Fruit fly (Drosophila melanogaster): Measurements from ENCODE around the gene Hs3st-B.
A peak's percentile ranks its signal among the peaks of the same experiment; 100 is the strongest.

Gene Hs3st-B

dm6 chrX:19261528-19262102 lies 13.2 kb downstream of the Hs3st-B start, which contains the start of gene Vav (continued):
- no peak for TF ChIP-seq CG7928 (GFP tag; optimal IDR thresholded peaks at IDR 0.05)
- peak; percentile 17 for TF ChIP-seq caup (GFP tag; optimal IDR thresholded peaks at IDR 0.05; ENCODE audit: severe bottlenecking)
- TF ChIP-seq CG2712 (tag; optimal IDR thresholded peaks at IDR 0.05), result no peak
- peak; percentile 50 for TF ChIP-seq CG13287 (GFP tag; IDR thresholded peaks at IDR 0.05; ENCODE audit: partially characterized antibody)
- no peak for TF ChIP-seq HLH54F (GFP tag; optimal IDR thresholded peaks at IDR 0.05)
- peak; percentile 40; the same call in 1 of the 2 replicates for TF ChIP-seq ato (GFP tag; IDR thresholded peaks at IDR 0.05; ENCODE audit: partially characterized antibody)
- peak; percentile 36 for TF ChIP-seq BEAF-32 (GFP tag; optimal IDR thresholded peaks at IDR 0.05)
- peak; percentile 10 for TF ChIP-seq Sry-δ (GFP tag; optimal IDR thresholded peaks at IDR 0.05)
- TF ChIP-seq CG17385 (GFP tag; optimal IDR thresholded peaks at IDR 0.05), result peak; percentile 92
- TF ChIP-seq Jarid2 (GFP tag; optimal IDR thresholded peaks at IDR 0.05), result peak; percentile 38
- TF ChIP-seq Scr (GFP tag; IDR thresholded peaks at IDR 0.05; ENCODE audit: partially characterized antibody), result peak; percentile 47
- peak; percentile 58 for TF ChIP-seq YL-1 (GFP tag; optimal IDR thresholded peaks at IDR 0.05)
- TF ChIP-seq tio (GFP tag; optimal IDR thresholded peaks at IDR 0.05), result no peak
- TF ChIP-seq chm (GFP tag; IDR thresholded peaks at IDR 0.05), result no peak
- no peak for TF ChIP-seq Dad (GFP tag; optimal IDR thresholded peaks at IDR 0.05)
- TF ChIP-seq Opbp (GFP tag; IDR thresholded peaks at IDR 0.05; ENCODE audit: partially characterized antibody), result peak; percentile 49; the same call in 1 of the 3 replicates
- peak; percentile 72 for TF ChIP-seq gfzf (GFP tag; optimal IDR thresholded peaks at IDR 0.05)
- no peak for TF ChIP-seq fd96Cb (tag; optimal IDR thresholded peaks at IDR 0.05)
- TF ChIP-seq E2f2 (GFP tag; IDR thresholded peaks at IDR 0.05), result peak; percentile 53; the same call in 1 of the 2 replicates
- no peak for TF ChIP-seq pan (optimal IDR thresholded peaks at IDR 0.05)
- peak in 1 of 2 experiments; percentile 37 for TF ChIP-seq pan (GFP tag; optimal IDR thresholded peaks at IDR 0.05 in 1 of 2, IDR thresholded peaks at IDR 0.05 in 1 of 2)
- peak; percentile 48 for TF ChIP-seq pzg (GFP tag; optimal IDR thresholded peaks at IDR 0.05)
- no peak for TF ChIP-seq CG11247 (GFP tag; IDR thresholded peaks at IDR 0.05)
- no peak for TF ChIP-seq unpg (GFP tag; optimal IDR thresholded peaks at IDR 0.05)
- no peak for TF ChIP-seq CG6689 (GFP tag; IDR thresholded peaks at IDR 0.05)
- no peak for TF ChIP-seq Drgx (GFP tag; IDR thresholded peaks at IDR 0.05)
- TF ChIP-seq chinmo (GFP tag; IDR thresholded peaks at IDR 0.05; ENCODE audit: partially characterized antibody), result no peak
- peak; percentile 51 for TF ChIP-seq CG12071 (GFP tag; optimal IDR thresholded peaks at IDR 0.05)
- TF ChIP-seq CG6791 (GFP tag; IDR thresholded peaks at IDR 0.05; ENCODE audit: partially characterized antibody), result 0 out of 3 replicates have a peak, but pooled peaks have one; percentile 15
- TF ChIP-seq CG12104 (GFP tag; optimal IDR thresholded peaks at IDR 0.05), result no peak
- no peak for TF ChIP-seq fru (optimal IDR thresholded peaks at IDR 0.05)
- TF ChIP-seq CG32772 (GFP tag; IDR thresholded peaks at IDR 0.05), result no peak
- no peak for TF ChIP-seq trh (GFP tag; optimal IDR thresholded peaks at IDR 0.05)
- no peak for TF ChIP-seq pfk (GFP tag; optimal IDR thresholded peaks at IDR 0.05)
- peak; percentile 50 for TF ChIP-seq sna (GFP tag; IDR thresholded peaks at IDR 0.05; ENCODE audit: partially characterized antibody)
- TF ChIP-seq row (GFP tag; IDR thresholded peaks at IDR 0.05), result peak; percentile 27; the same call in 1 of the 3 replicates
- TF ChIP-seq CG32532 (GFP tag; IDR thresholded peaks at IDR 0.05), result peak; percentile 12; the same call in 1 of the 2 replicates
- TF ChIP-seq Myb (GFP tag; optimal IDR thresholded peaks at IDR 0.05), result no peak
- TF ChIP-seq en (GFP tag; optimal IDR thresholded peaks at IDR 0.05), result no peak
- no peak for TF ChIP-seq seq (GFP tag; IDR thresholded peaks at IDR 0.05)
- TF ChIP-seq Fer1 (GFP tag; optimal IDR thresholded peaks at IDR 0.05), result peak; percentile 58
- TF ChIP-seq tna (GFP tag; IDR thresholded peaks at IDR 0.05; ENCODE audit: partially characterized antibody), result peak; percentile 50; the same call in 1 of the 2 replicates
- no peak for TF ChIP-seq NK7.1 (GFP tag; optimal IDR thresholded peaks at IDR 0.05)
- no peak for TF ChIP-seq CG14667 (GFP tag; IDR thresholded peaks at IDR 0.05)
- TF ChIP-seq CG4617 (GFP tag; optimal IDR thresholded peaks at IDR 0.05; ENCODE audit: borderline replicate concordance), result peak; percentile 35
- no peak for TF ChIP-seq CG4404 (GFP tag; IDR thresholded peaks at IDR 0.05)
- TF ChIP-seq CG3838 (GFP tag; optimal IDR thresholded peaks at IDR 0.05), result no peak
- TF ChIP-seq CG11723 (GFP tag; optimal IDR thresholded peaks at IDR 0.05), result no peak
- no peak for TF ChIP-seq CG2199 (GFP tag; IDR thresholded peaks at IDR 0.05)
- TF ChIP-seq CG32767 (GFP tag; IDR thresholded peaks at IDR 0.05), result no peak
